Worm (Caenorhabditis elegans): Measurements from ENCODE around the gene F01D5.6.

DNA sequence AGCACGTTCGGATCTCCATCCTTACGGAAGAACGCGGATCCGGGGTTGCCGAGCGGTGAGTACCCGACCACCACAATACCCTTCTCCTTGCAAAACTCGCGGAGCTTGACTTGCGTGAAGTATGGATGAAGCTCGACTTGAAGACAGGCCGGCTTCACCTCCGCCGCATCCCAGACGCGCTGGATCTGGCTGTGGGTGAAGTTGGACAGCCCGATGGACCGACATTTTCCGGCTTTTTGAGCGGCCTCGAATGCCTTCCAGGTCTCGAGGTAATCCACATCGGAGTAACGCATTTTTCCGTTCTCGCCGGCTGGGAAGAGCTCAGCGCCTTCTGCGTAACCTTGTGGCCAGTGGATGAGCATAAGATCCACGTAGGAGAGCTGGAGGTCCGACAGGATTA, 34.1 kb upstream of the F01D5.6 start:
- no peak for TF ChIP-seq zag-1 (tag; optimal IDR thresholded peaks at IDR 0.05)
- no peak for TF ChIP-seq elt-3 (tag; optimal IDR thresholded peaks at IDR 0.05)
- no peak for TF ChIP-seq nhr-77 (tag; optimal IDR thresholded peaks at IDR 0.05)
- TF ChIP-seq ceh-9 (tag; optimal IDR thresholded peaks at IDR 0.05) = no peak
- no peak for TF ChIP-seq ztf-11 (tag; optimal IDR thresholded peaks at IDR 0.05)
